Worm (Caenorhabditis elegans): ENCODE measurements around the gene srbc-70.

DNA sequence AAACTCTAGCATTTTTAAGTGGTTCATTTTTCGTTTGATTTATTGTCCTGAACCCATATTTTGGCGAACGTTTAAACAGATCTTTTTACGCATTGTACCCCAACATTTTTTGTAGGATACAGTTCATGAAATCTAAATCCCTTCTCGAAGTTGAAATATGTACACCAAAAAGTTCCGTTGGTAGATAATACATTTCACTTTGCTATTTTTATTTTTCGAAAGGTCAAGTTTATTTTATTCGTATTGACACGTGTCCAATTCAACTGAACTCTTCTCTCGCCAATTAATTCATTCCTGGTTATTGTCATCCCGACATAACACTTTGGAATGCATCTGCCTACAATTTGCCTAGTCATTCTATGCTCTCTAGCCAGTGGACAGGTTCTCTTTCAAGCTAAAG is 43.1 kb upstream of the srbc-70 start, which contains the start of gene F36A4.2:
- TF ChIP-seq nhr-111 (GFP tag; optimal IDR thresholded peaks at IDR 0.05) (no peak), nhr-11 (tag; optimal IDR thresholded peaks at IDR 0.05) (no peak), arid-1 (GFP tag; conservative IDR thresholded peaks at IDR 0.05) (no peak), unc-130 (GFP tag; optimal IDR thresholded peaks at IDR 0.05) (no peak), mdl-1 (tag; optimal IDR thresholded peaks at IDR 0.05) (no peak), unc-39 (tag; optimal IDR thresholded peaks at IDR 0.05) (no peak), snpc-4 (tag; optimal IDR thresholded peaks at IDR 0.05) (no peak), jun-1 (tag; optimal IDR thresholded peaks at IDR 0.05) (no peak), ctbp-1 (GFP tag; IDR thresholded peaks at IDR 0.05) (no peak), Y105C5A.15 (GFP tag; IDR thresholded peaks at IDR 0.05) (no peak), lin-13 (GFP tag; optimal IDR thresholded peaks at IDR 0.05) (no peak), spr-3 (GFP tag; optimal IDR thresholded peaks at IDR 0.05) (no peak), fos-1 (tag; optimal IDR thresholded peaks at IDR 0.05) (no peak)
